Worm (Caenorhabditis elegans) whole organism, L1 larva: ENCODE data around the gene C29F7.2.

Source experiments
- C04F5.9 ChIP-seq: sonication (generic microtip); optimal IDR thresholded peaks from 2 replicates; lab custom pipeline; 2016; ENCODE audit warnings: missing genetic modification characterization, missing compliant biosample characterization
- Y116A8C.19 ChIP-seq: sonication (generic microtip); optimal IDR thresholded peaks from 2 replicates; lab custom pipeline; 2016; ENCODE audit warnings: missing compliant biosample characterization, missing genetic modification characterization, borderline replicate concordance
- aha-1 ChIP-seq: fragments of 150-350 bp; optimal IDR thresholded peaks from 2 replicates; lab custom pipeline; 2014; ENCODE audit warnings: missing biosample characterization, missing genetic modification characterization
- ceh-63 ChIP-seq: fragments of 200-800 bp; sonication (Bioruptor generic); optimal IDR thresholded peaks from 2 replicates; lab custom pipeline; 2018; ENCODE audit warnings: mild to moderate bottlenecking, missing genetic modification characterization, missing compliant biosample characterization
- ceh-82 ChIP-seq, 3 experiments: fragments of 150-350 bp in 1 of 3; sonication (generic microtip) in 2 of 3; optimal IDR thresholded peaks; 2 replicates each; lab custom pipeline; 2014 to 2017; ENCODE audit warnings: missing biosample characterization in 3 of 3, missing genetic modification characterization in 3 of 3
- ceh-88 ChIP-seq: fragments of 200-800 bp; sonication (Bioruptor generic); IDR thresholded peaks from 2 replicates; pipeline ENCODE4 v1.3.6; 2022; ENCODE audit warnings: missing genetic modification characterization, missing compliant biosample characterization
- egl-13 ChIP-seq: sonication (generic microtip); optimal IDR thresholded peaks from 2 replicates; lab custom pipeline; 2016; ENCODE audit warnings: missing genotype, missing genetic modification reagents, missing genetic modification characterization, missing compliant biosample characterization
- elt-3 ChIP-seq, 6 experiments: fragments of 150-350 bp in 1 of 6; sonication (generic microtip); optimal IDR thresholded peaks; 2 replicates each; lab custom pipeline; 2017 to 2018; ENCODE audit warnings: missing biosample characterization in 6 of 6, missing genetic modification characterization in 6 of 6, inconsistent platforms in 1 of 6
- fkh-10 ChIP-seq: sonication (generic microtip); optimal IDR thresholded peaks from 2 replicates; lab custom pipeline; 2017; ENCODE audit warnings: missing biosample characterization, missing genetic modification reagents, missing genetic modification characterization
- fkh-8 ChIP-seq: sonication (generic microtip); optimal IDR thresholded peaks from 2 replicates; lab custom pipeline; 2016; ENCODE audit warnings: mild to moderate bottlenecking, missing genetic modification characterization, missing compliant biosample characterization
- grh-1 ChIP-seq: fragments of 200-800 bp; sonication (Bioruptor generic); IDR thresholded peaks from 2 replicates; pipeline ENCODE4 v1.3.6; 2022; ENCODE audit warnings: missing genetic modification reagents, missing genetic modification characterization, missing compliant biosample characterization
- hlh-4 ChIP-seq: sonication (generic microtip); optimal IDR thresholded peaks from 2 replicates; lab custom pipeline; 2016; ENCODE audit warnings: mild to moderate bottlenecking, missing genetic modification characterization, missing compliant biosample characterization
- isw-1 ChIP-seq: fragments of 200-800 bp; sonication (Bioruptor generic); IDR thresholded peaks from 2 replicates; pipeline ENCODE4 v1.3.6; 2022; ENCODE audit warnings: missing genetic modification characterization, missing compliant biosample characterization
- lin-13 ChIP-seq: fragments of 150-350 bp; optimal IDR thresholded peaks from 2 replicates; lab custom pipeline; 2014; ENCODE audit warnings: missing biosample characterization, missing genetic modification reagents, missing genetic modification characterization
- lin-14 ChIP-seq: fragments of 200-800 bp; sonication (Bioruptor generic); optimal IDR thresholded peaks from 2 replicates; lab custom pipeline; 2018; ENCODE audit warnings: mild to moderate bottlenecking, missing genetic modification characterization, moderate library complexity, missing compliant biosample characterization
- lin-15B ChIP-seq: fragments of 150-350 bp; sonication (generic microtip); optimal IDR thresholded peaks from 3 replicates; lab custom pipeline; 2014; ENCODE audit warnings: missing biosample characterization, missing genetic modification characterization
- lin-35 ChIP-seq, 2 experiments: fragments of 150-350 bp; optimal IDR thresholded peaks; 2 replicates each; lab custom pipeline; 2014; ENCODE audit warnings: missing biosample characterization in 2 of 2, missing genetic modification characterization in 2 of 2, missing genetic modification reagents in 2 of 2
- lin-39 ChIP-seq: fragments of 150-350 bp; optimal IDR thresholded peaks from 2 replicates; lab custom pipeline; 2014; ENCODE audit warnings: missing biosample characterization, missing genetic modification reagents, missing genetic modification characterization
- lsy-2 ChIP-seq, 2 experiments: fragments of 150-350 bp; optimal IDR thresholded peaks; 2 replicates each; lab custom pipeline; 2014; ENCODE audit warnings: missing biosample characterization in 2 of 2, missing genetic modification characterization in 2 of 2
- mep-1 ChIP-seq: fragments of 150-350 bp; optimal IDR thresholded peaks from 2 replicates; lab custom pipeline; 2014; ENCODE audit warnings: missing biosample characterization, missing genetic modification characterization
- nhr-11 ChIP-seq: fragments of 150-350 bp; optimal IDR thresholded peaks from 2 replicates; lab custom pipeline; 2014; ENCODE audit warnings: missing biosample characterization, missing genetic modification characterization
- nhr-12 ChIP-seq: sonication (generic microtip); optimal IDR thresholded peaks from 2 replicates; lab custom pipeline; 2017; ENCODE audit warnings: missing biosample characterization, missing genetic modification characterization
- nhr-19 ChIP-seq: fragments of 200-800 bp; sonication (Bioruptor generic); conservative IDR thresholded peaks from 2 replicates; pipeline ENCODE4 v1.3.6; 2022; ENCODE audit warnings: missing genetic modification characterization, missing compliant biosample characterization
- nhr-20 ChIP-seq: sonication (generic microtip); optimal IDR thresholded peaks from 2 replicates; lab custom pipeline; 2016; ENCODE audit warnings: mild to moderate bottlenecking, missing genetic modification characterization, missing compliant biosample characterization
- nhr-237 ChIP-seq: fragments of 150-350 bp; optimal IDR thresholded peaks from 2 replicates; lab custom pipeline; 2014; ENCODE audit warnings: missing biosample characterization, missing genetic modification characterization
- nhr-28 ChIP-seq: fragments of 150-350 bp; optimal IDR thresholded peaks from 2 replicates; lab custom pipeline; 2014; ENCODE audit warnings: missing biosample characterization, missing genetic modification characterization
- nhr-47 ChIP-seq: sonication (generic microtip); optimal IDR thresholded peaks from 2 replicates; lab custom pipeline; 2016; ENCODE audit warnings: mild to moderate bottlenecking, missing genetic modification characterization, moderate library complexity, missing compliant biosample characterization
- nhr-71 ChIP-seq: sonication (generic microtip); optimal IDR thresholded peaks from 2 replicates; lab custom pipeline; 2016; ENCODE audit warnings: mild to moderate bottlenecking, missing genetic modification characterization, moderate library complexity, missing compliant biosample characterization
- nhr-84 ChIP-seq: sonication (generic microtip); optimal IDR thresholded peaks from 2 replicates; lab custom pipeline; 2017; ENCODE audit warnings: missing biosample characterization, missing genetic modification characterization
- pag-3 ChIP-seq: sonication (generic microtip); optimal IDR thresholded peaks from 2 replicates; lab custom pipeline; 2017; ENCODE audit warnings: missing genetic modification characterization, mild to moderate bottlenecking, missing compliant biosample characterization, antibody characterized with exemption, borderline replicate concordance; ENCODE audit not compliant: insufficient read depth
- pax-3 ChIP-seq: fragments of 200-800 bp; sonication (Bioruptor generic); optimal IDR thresholded peaks from 2 replicates; lab custom pipeline; 2018; ENCODE audit warnings: mild to moderate bottlenecking, missing genetic modification characterization, moderate library complexity, missing compliant biosample characterization
- rnt-1 ChIP-seq: sonication (generic microtip); optimal IDR thresholded peaks from 2 replicates; lab custom pipeline; 2016; ENCODE audit warnings: mild to moderate bottlenecking, missing genetic modification characterization, moderate library complexity, missing compliant biosample characterization
- snu-23 ChIP-seq: sonication (generic microtip); optimal IDR thresholded peaks from 2 replicates; lab custom pipeline; 2016; ENCODE audit warnings: missing genetic modification characterization, missing compliant biosample characterization
- sox-4 ChIP-seq: sonication (generic microtip); optimal IDR thresholded peaks from 2 replicates; lab custom pipeline; 2016; ENCODE audit warnings: missing genetic modification characterization, missing compliant biosample characterization
- sup-37 ChIP-seq: fragments of 200-800 bp; sonication (Bioruptor generic); optimal IDR thresholded peaks from 2 replicates; lab custom pipeline; 2018; ENCODE audit warnings: mild to moderate bottlenecking, missing genetic modification characterization, missing compliant biosample characterization
- unc-130 ChIP-seq: fragments of 150-350 bp; optimal IDR thresholded peaks from 2 replicates; lab custom pipeline; 2017; ENCODE audit warnings: missing biosample characterization, missing genetic modification characterization, inconsistent platforms
- xbp-1 ChIP-seq: sonication (generic microtip); optimal IDR thresholded peaks from 2 replicates; lab custom pipeline; 2016; ENCODE audit warnings: missing genetic modification characterization, missing compliant biosample characterization
- zip-4 ChIP-seq: fragments of 200-800 bp; sonication (Bioruptor generic); optimal IDR thresholded peaks from 2 replicates; lab custom pipeline; 2018; ENCODE audit warnings: mild to moderate bottlenecking, missing genetic modification characterization, moderate library complexity, missing compliant biosample characterization

Gene C29F7.2

DNA sequence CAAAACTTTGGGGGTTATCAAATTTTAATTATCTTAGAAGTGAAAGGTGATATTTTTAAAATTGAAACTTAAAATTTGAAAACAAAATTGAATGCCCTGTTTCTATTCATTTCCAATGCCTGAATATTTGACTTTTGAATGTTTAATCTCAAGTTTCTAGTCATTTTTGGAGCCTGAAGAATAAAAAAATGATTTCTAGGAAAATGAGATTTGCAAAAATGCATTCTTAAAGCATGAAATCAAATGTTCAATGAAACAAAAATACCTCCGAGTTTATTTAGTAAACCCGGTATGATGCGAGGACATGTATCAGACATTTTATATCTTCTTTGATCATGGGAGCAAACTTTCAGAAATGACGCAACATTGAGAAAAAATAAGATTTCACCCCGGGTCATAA, 36.8 kb upstream of the C29F7.2 start:
- TF ChIP-seq mep-1 (tag; lab: Kevin White, UChicago): no peak
- TF ChIP-seq nhr-11 (tag; lab: Kevin White, UChicago): peak; percentile 72

DNA sequence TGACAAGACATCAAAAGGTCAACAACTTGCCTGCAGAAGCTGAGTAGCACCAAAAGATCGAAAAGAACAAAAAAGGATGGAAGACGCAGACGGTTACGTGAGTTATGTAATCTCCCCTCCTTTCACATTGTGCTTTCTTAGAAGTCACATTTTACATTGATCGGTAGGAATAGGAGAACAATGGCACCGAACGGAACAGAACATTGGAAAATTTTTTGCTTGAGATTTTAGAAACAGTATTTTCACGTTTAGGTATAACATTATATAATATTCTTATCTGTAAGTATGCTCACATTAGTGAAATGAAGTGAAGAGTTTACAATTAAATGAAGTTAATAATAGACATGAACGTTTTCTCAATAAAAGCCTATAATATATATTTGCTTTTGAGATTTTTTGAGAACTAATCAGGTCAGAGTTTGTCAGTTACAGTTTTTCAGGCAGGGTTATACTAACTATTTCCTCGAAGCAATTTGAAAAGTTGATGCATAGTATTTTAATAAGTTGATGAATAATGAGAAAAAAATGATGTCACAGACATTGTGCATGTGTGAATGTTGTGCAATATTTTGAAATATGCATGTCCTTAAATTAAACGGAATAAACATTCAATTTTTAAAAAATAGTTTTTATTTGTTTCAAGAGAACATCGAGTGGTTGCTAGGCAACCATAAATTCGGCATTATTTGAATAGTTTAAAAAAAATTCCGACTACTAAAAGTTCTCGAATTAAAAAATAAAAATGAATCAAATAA, 34.7 kb upstream of the C29F7.2 start:
- TF ChIP-seq ceh-82 (tag; optimal IDR thresholded peaks at IDR 0.05; lab: Kevin White, UChicago) (peak in 1 of 3 experiments; percentile 18), lin-14 (GFP tag; lab: Kevin White, UChicago) (peak; percentile 20), lin-15B (tag; lab: Kevin White, UChicago) (no peak), fkh-8 (tag; lab: Kevin White, UChicago) (peak; percentile 33), C04F5.9 (tag; lab: Kevin White, UChicago) (no peak)
- TF ChIP-seq, all 84 proteins: peak for 3

- TF ChIP-seq rnt-1 (tag; lab: Kevin White, UChicago) (peak; percentile 61), nhr-28 (no peak), nhr-19 (peak; percentile 38), mep-1 (tag; lab: Kevin White, UChicago) (peak; percentile 32), lin-39 (tag; lab: Kevin White, UChicago) (no peak), nhr-20 (tag; lab: Kevin White, UChicago) (peak; percentile 9), snu-23 (GFP tag; lab: Kevin White, UChicago) (peak; percentile 28), isw-1 (GFP tag; lab: Robert Waterston, UW) (no peak), nhr-237 (tag; lab: Kevin White, UChicago) (no peak), zip-4 (no peak), lin-13 (GFP tag; lab: Kevin White, UChicago) (no peak), nhr-47 (tag; lab: Kevin White, UChicago) (no peak), lsy-2 (tag; optimal IDR thresholded peaks at IDR 0.05; lab: Kevin White, UChicago) (peak; percentile 4 to 34), fkh-10 (GFP tag; lab: Kevin White, UChicago) (no peak), sup-37 (GFP tag; lab: Kevin White, UChicago) (no peak), lin-35 (GFP tag; optimal IDR thresholded peaks at IDR 0.05; lab: Kevin White, UChicago) (no peak), egl-13 (tag; lab: Kevin White, UChicago) (no peak), pax-3 (tag; lab: Kevin White, UChicago) (no peak), lin-14 (GFP tag; lab: Kevin White, UChicago) (peak; percentile 64), nhr-84 (tag; lab: Kevin White, UChicago) (no peak), xbp-1 (tag; lab: Kevin White, UChicago) (no peak), nhr-71 (tag; lab: Kevin White, UChicago) (peak; percentile 70), nhr-12 (no peak), hlh-4 (tag; lab: Kevin White, UChicago) (no peak), ceh-88 (GFP tag; lab: Robert Waterston, UW) (no peak)
Measured at ce11 chrX:13383273-13383672, 32.6 kb upstream of the C29F7.2 start.

DNA sequence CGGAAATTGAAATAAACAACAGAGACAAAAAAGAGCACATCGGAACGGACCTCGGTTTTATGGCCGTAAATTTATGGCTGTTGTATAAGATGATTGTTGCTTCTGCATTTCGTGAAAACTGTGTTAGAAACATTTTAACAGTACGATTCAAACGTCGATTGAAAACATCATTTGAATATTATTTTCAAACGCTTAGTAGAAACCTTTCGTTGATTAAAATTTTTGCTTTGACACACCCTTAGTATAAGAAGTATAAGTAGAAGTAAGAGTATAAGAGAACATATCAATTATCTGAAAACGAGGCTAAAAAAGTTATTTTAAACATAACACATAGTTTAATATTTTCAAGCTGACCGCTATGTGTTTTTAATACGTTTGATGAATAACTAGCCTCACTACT, 31.1 kb upstream of the C29F7.2 start:
- TF ChIP-seq fkh-8 (tag; lab: Kevin White, UChicago): no peak
- no peak for TF ChIP-seq sox-4 (tag; lab: Kevin White, UChicago)
- TF ChIP-seq ceh-63 (GFP tag; lab: Kevin White, UChicago): no peak
- TF ChIP-seq grh-1: no peak
- TF ChIP-seq elt-3 (tag; optimal IDR thresholded peaks at IDR 0.05; lab: Kevin White, UChicago): no peak
- TF ChIP-seq xbp-1 (tag; lab: Kevin White, UChicago): no peak
- no peak for TF ChIP-seq pag-3
- no peak for TF ChIP-seq zip-4
- no peak for TF ChIP-seq egl-13 (tag; lab: Kevin White, UChicago)
- no peak for TF ChIP-seq unc-130 (tag; lab: Kevin White, UChicago)
- TF ChIP-seq C04F5.9 (tag; lab: Kevin White, UChicago): no peak
- TF ChIP-seq lin-15B (tag; lab: Kevin White, UChicago): no peak
- no peak for TF ChIP-seq nhr-20 (tag; lab: Kevin White, UChicago)
- no peak for TF ChIP-seq Y116A8C.19
- TF ChIP-seq aha-1: no peak
